Worm (Caenorhabditis elegans) whole organism, L1 larva: ENCODE measurements around the gene nyn-3.

ENCODE experiments used
- aly-2 ChIP-seq: fragments of 150-350 bp; optimal IDR thresholded peaks from 2 replicates; lab custom pipeline; 2014; ENCODE audit warnings: missing biosample characterization, missing genetic modification characterization
- blmp-1 ChIP-seq: fragments of 150-350 bp; optimal IDR thresholded peaks from 2 replicates; lab custom pipeline; 2014; ENCODE audit warnings: missing biosample characterization, missing genetic modification characterization
- ceh-8 ChIP-seq: fragments of 200-800 bp; sonication (Bioruptor generic); optimal IDR thresholded peaks from 2 replicates; lab custom pipeline; 2018; ENCODE audit warnings: mild to moderate bottlenecking, missing genetic modification characterization, moderate library complexity, missing compliant biosample characterization
- ceh-88 ChIP-seq: fragments of 200-800 bp; sonication (Bioruptor generic); IDR thresholded peaks from 2 replicates; pipeline ENCODE4 v1.3.6; 2022; ENCODE audit warnings: missing genetic modification characterization, missing compliant biosample characterization
- dsc-1 ChIP-seq: sonication (generic microtip); optimal IDR thresholded peaks from 2 replicates; lab custom pipeline; 2016; ENCODE audit warnings: mild to moderate bottlenecking, missing genetic modification characterization, missing compliant biosample characterization
- efl-1 ChIP-seq, 4 experiments: fragments of 150-350 bp; optimal IDR thresholded peaks in 3 of 4; peaks in 1 of 4; 1 replicate in 1 of 4; 2 replicates in 3 of 4; lab custom pipeline; 2014; ENCODE audit warnings: missing biosample characterization in 2 of 4, missing genetic modification characterization in 2 of 4, missing genetic modification reagents in 2 of 4
- egl-13 ChIP-seq: sonication (generic microtip); optimal IDR thresholded peaks from 2 replicates; lab custom pipeline; 2016; ENCODE audit warnings: missing genotype, missing genetic modification reagents, missing genetic modification characterization, missing compliant biosample characterization
- elt-2 ChIP-seq: sonication (generic microtip); optimal IDR thresholded peaks from 2 replicates; lab custom pipeline; 2016; ENCODE audit warnings: missing genetic modification characterization, mild to moderate bottlenecking, inconsistent platforms, missing compliant biosample characterization, missing genetic modification reagents
- fkh-8 ChIP-seq: sonication (generic microtip); optimal IDR thresholded peaks from 2 replicates; lab custom pipeline; 2016; ENCODE audit warnings: mild to moderate bottlenecking, missing genetic modification characterization, missing compliant biosample characterization
- isw-1 ChIP-seq: fragments of 200-800 bp; sonication (Bioruptor generic); IDR thresholded peaks from 2 replicates; pipeline ENCODE4 v1.3.6; 2022; ENCODE audit warnings: missing genetic modification characterization, missing compliant biosample characterization
- jun-1 ChIP-seq: fragments of 150-350 bp; optimal IDR thresholded peaks from 2 replicates; lab custom pipeline; 2014; ENCODE audit warnings: missing biosample characterization, missing genetic modification reagents, missing genetic modification characterization
- lin-14 ChIP-seq: fragments of 200-800 bp; sonication (Bioruptor generic); optimal IDR thresholded peaks from 2 replicates; lab custom pipeline; 2018; ENCODE audit warnings: mild to moderate bottlenecking, missing genetic modification characterization, moderate library complexity, missing compliant biosample characterization
- lin-35 ChIP-seq, 2 experiments: fragments of 150-350 bp; optimal IDR thresholded peaks; 2 replicates each; lab custom pipeline; 2014; ENCODE audit warnings: missing biosample characterization in 2 of 2, missing genetic modification characterization in 2 of 2, missing genetic modification reagents in 2 of 2
- lir-3 ChIP-seq: sonication (generic microtip); optimal IDR thresholded peaks from 2 replicates; lab custom pipeline; 2016; ENCODE audit warnings: mild to moderate bottlenecking, missing genetic modification characterization, moderate library complexity, missing compliant biosample characterization; ENCODE audit not compliant: poor library complexity
- lsy-2 ChIP-seq, 2 experiments: fragments of 150-350 bp; optimal IDR thresholded peaks; 2 replicates each; lab custom pipeline; 2014; ENCODE audit warnings: missing biosample characterization in 2 of 2, missing genetic modification characterization in 2 of 2
- mdl-1 ChIP-seq, 2 experiments: fragments of 150-350 bp; optimal IDR thresholded peaks; 2 replicates each; lab custom pipeline; 2014 to 2017; ENCODE audit warnings: missing biosample characterization in 2 of 2, missing genetic modification characterization in 2 of 2, inconsistent platforms in 1 of 2
- mep-1 ChIP-seq: fragments of 150-350 bp; optimal IDR thresholded peaks from 2 replicates; lab custom pipeline; 2014; ENCODE audit warnings: missing biosample characterization, missing genetic modification characterization
- nhr-19 ChIP-seq: fragments of 200-800 bp; sonication (Bioruptor generic); conservative IDR thresholded peaks from 2 replicates; pipeline ENCODE4 v1.3.6; 2022; ENCODE audit warnings: missing genetic modification characterization, missing compliant biosample characterization
- nhr-20 ChIP-seq: sonication (generic microtip); optimal IDR thresholded peaks from 2 replicates; lab custom pipeline; 2016; ENCODE audit warnings: mild to moderate bottlenecking, missing genetic modification characterization, missing compliant biosample characterization
- nhr-237 ChIP-seq: fragments of 150-350 bp; optimal IDR thresholded peaks from 2 replicates; lab custom pipeline; 2014; ENCODE audit warnings: missing biosample characterization, missing genetic modification characterization
- nhr-47 ChIP-seq: sonication (generic microtip); optimal IDR thresholded peaks from 2 replicates; lab custom pipeline; 2016; ENCODE audit warnings: mild to moderate bottlenecking, missing genetic modification characterization, moderate library complexity, missing compliant biosample characterization
- nhr-71 ChIP-seq: sonication (generic microtip); optimal IDR thresholded peaks from 2 replicates; lab custom pipeline; 2016; ENCODE audit warnings: mild to moderate bottlenecking, missing genetic modification characterization, moderate library complexity, missing compliant biosample characterization
- nhr-77 ChIP-seq: fragments of 150-350 bp; optimal IDR thresholded peaks from 2 replicates; lab custom pipeline; 2014; ENCODE audit warnings: missing biosample characterization, missing genetic modification characterization
- pax-3 ChIP-seq: fragments of 200-800 bp; sonication (Bioruptor generic); optimal IDR thresholded peaks from 2 replicates; lab custom pipeline; 2018; ENCODE audit warnings: mild to moderate bottlenecking, missing genetic modification characterization, moderate library complexity, missing compliant biosample characterization
- pqm-1 ChIP-seq: sonication (generic microtip); optimal IDR thresholded peaks from 3 replicates; lab custom pipeline; 2017; ENCODE audit warnings: missing biosample characterization, missing genetic modification characterization
- rnt-1 ChIP-seq: sonication (generic microtip); optimal IDR thresholded peaks from 2 replicates; lab custom pipeline; 2016; ENCODE audit warnings: mild to moderate bottlenecking, missing genetic modification characterization, moderate library complexity, missing compliant biosample characterization
- snpc-4 ChIP-seq: fragments of 150-350 bp; optimal IDR thresholded peaks from 2 replicates; lab custom pipeline; 2014; ENCODE audit warnings: missing biosample characterization, missing genetic modification characterization
- snu-23 ChIP-seq: sonication (generic microtip); optimal IDR thresholded peaks from 2 replicates; lab custom pipeline; 2016; ENCODE audit warnings: missing genetic modification characterization, missing compliant biosample characterization
- swsn-7 ChIP-seq: sonication (generic microtip); optimal IDR thresholded peaks from 2 replicates; lab custom pipeline; 2016; ENCODE audit warnings: missing genetic modification characterization, missing compliant biosample characterization
- unc-130 ChIP-seq: fragments of 150-350 bp; optimal IDR thresholded peaks from 2 replicates; lab custom pipeline; 2017; ENCODE audit warnings: missing biosample characterization, missing genetic modification characterization, inconsistent platforms
- zip-4 ChIP-seq: fragments of 200-800 bp; sonication (Bioruptor generic); optimal IDR thresholded peaks from 2 replicates; lab custom pipeline; 2018; ENCODE audit warnings: mild to moderate bottlenecking, missing genetic modification characterization, moderate library complexity, missing compliant biosample characterization

Gene nyn-3

ce11 chrII:6290047-6290582 lies 2.3 kb downstream of the nyn-3 start, which contains the start of gene upb-1:
upb-1 (minus strand) TSS chrII:6290097.
- TF ChIP-seq lin-14 (GFP tag; lab: Kevin White, UChicago) (peak; percentile 72), snu-23 (GFP tag; lab: Kevin White, UChicago) (peak; percentile 55), ceh-88 (GFP tag; lab: Robert Waterston, UW) (no peak), efl-1 (optimal IDR thresholded peaks at IDR 0.05; lab: Kevin White, UChicago) (peak in 1 of 2 experiments; percentile 24), efl-1 (GFP tag; optimal IDR thresholded peaks at IDR 0.05 in 1 of 2; lab: Kevin White, UChicago) (no peak), unc-130 (tag; lab: Kevin White, UChicago) (peak; percentile 39), mdl-1 (tag; optimal IDR thresholded peaks at IDR 0.05; lab: Kevin White, UChicago) (peak in 1 of 2 experiments; percentile 64), lir-3 (tag; lab: Kevin White, UChicago) (no peak), dsc-1 (tag; lab: Kevin White, UChicago) (no peak), lsy-2 (tag; optimal IDR thresholded peaks at IDR 0.05; lab: Kevin White, UChicago) (peak; percentile 42 to 67), nhr-71 (tag; lab: Kevin White, UChicago) (peak; percentile 82), aly-2 (no peak), elt-2 (tag; lab: Kevin White, UChicago) (peak; percentile 32), rnt-1 (peak; percentile 62), nhr-20 (tag; lab: Kevin White, UChicago) (peak; percentile 52), nhr-19 (GFP tag; lab: Robert Waterston, UW) (peak; percentile 64), nhr-237 (tag; lab: Kevin White, UChicago) (no peak), mep-1 (tag; lab: Kevin White, UChicago) (peak; percentile 21), swsn-7 (tag; lab: Kevin White, UChicago) (peak; percentile 7), blmp-1 (tag; lab: Kevin White, UChicago) (peak; percentile 52), nhr-47 (tag; lab: Kevin White, UChicago) (peak; percentile 3)

DNA sequence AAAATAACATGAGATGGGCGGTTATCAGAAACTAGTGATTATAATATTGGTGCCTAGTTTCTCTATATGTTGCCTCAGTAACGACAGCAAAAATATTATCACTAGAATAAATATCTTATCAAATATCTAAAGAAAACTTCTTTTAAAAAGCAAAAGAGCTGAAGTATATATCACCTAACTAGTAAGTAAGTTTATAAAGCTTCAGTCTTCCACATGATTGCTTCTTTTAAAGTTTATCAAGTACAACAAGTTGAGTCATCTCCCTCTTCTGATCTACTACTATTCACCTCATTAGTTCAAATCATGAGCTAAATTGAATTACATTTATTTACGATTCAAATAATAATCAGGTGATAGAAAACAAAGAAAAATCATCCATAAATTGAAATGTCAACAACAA lies 4.3 kb downstream of the nyn-3 start:
- TF ChIP-seq aly-2 (no peak), nhr-71 (tag; lab: Kevin White, UChicago) (peak; percentile 55), ceh-8 (GFP tag; lab: Kevin White, UChicago) (peak; percentile 87), lsy-2 (tag; optimal IDR thresholded peaks at IDR 0.05; lab: Kevin White, UChicago) (peak; percentile 1 to 32), egl-13 (tag; lab: Kevin White, UChicago) (no peak), swsn-7 (tag; lab: Kevin White, UChicago) (peak; percentile 5), nhr-19 (GFP tag; lab: Robert Waterston, UW) (peak; percentile 3; the same call in 1 of the 2 replicates), pax-3 (tag; lab: Kevin White, UChicago) (no peak), nhr-77 (tag; lab: Kevin White, UChicago) (no peak), fkh-8 (peak; percentile 13)

DNA sequence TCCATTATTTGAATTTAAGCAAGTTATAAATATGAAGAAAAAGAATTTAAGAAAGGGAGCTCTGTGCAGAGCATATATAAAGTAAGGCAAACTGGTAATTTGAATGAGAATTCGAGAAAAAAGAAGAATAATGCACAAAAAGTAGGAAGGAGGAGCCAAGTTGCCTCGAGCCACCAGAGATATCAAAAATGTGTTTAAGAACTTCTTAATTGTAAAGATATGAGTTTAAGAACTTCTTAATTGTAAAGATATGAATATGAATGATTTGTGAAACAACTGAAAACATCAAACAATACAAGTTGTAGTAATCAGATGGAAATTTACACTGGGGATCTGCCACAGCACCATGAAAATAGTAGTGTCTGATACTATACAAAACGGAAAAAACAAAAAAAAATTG lies 5.6 kb downstream of the nyn-3 start, which contains the start of gene F13H8.6:
Gene F13H8.6 (minus strand): TSS at position 101 of the 400 bp plus-strand sequence.
- TF ChIP-seq lir-3 (tag; lab: Kevin White, UChicago), result no peak
- TF ChIP-seq zip-4 (GFP tag; lab: Kevin White, UChicago), result no peak
- TF ChIP-seq jun-1 (tag; lab: Kevin White, UChicago), result no peak
- TF ChIP-seq, all 84 proteins: peak for 0

ce11 chrII:6283074-6283473 lies 9.4 kb downstream of the nyn-3 start, which contains the start of gene F13H8.1:
F13H8.1 (plus strand) TSS chrII:6283384.
- TF ChIP-seq ceh-8 (GFP tag; lab: Kevin White, UChicago) (no peak), isw-1 (GFP tag; lab: Robert Waterston, UW) (no peak), lin-35 (GFP tag; optimal IDR thresholded peaks at IDR 0.05; lab: Kevin White, UChicago) (peak in 1 of 2 experiments; percentile 8), pqm-1 (tag; lab: Kevin White, UChicago) (peak; percentile 29), elt-2 (tag; lab: Kevin White, UChicago) (peak; percentile 54), nhr-20 (tag; lab: Kevin White, UChicago) (no peak)

DNA sequence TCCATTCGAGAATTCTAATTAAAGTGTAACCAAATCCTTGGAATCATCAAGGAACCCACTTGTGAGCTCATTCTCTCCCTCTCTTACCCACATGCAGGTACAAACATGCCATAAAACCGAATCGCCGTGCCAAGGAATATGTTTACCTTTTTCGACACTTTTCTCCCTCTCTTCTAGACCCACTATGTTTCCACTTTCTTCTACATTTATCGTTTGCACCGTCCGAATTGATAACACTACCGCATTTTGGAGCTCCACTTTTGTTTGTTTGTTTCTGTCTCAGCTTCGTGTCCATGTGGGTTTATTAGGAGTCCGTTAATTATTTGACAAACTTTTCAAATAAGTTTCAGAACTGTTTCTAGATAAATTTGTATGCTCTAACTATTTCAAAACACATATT lies 10.5 kb downstream of the nyn-3 start:
- TF ChIP-seq snpc-4 (tag; lab: Kevin White, UChicago) (no peak), elt-2 (tag; lab: Kevin White, UChicago) (peak; percentile 38)
